Fruit fly (Drosophila melanogaster) whole organism: ENCODE measurements around the gene wap.

Experiments used
- CG8478 ChIP-seq: fragments of >200 bp; optimal IDR thresholded peaks from 2 replicates; lab custom pipeline; 2018; ENCODE audit warnings: inconsistent platforms
- usp ChIP-seq: fragments of >200 bp; optimal IDR thresholded peaks from 2 replicates; lab custom pipeline; 2017; ENCODE audit warnings: missing biosample characterization, missing genetic modification characterization, mixed read lengths

DNA sequence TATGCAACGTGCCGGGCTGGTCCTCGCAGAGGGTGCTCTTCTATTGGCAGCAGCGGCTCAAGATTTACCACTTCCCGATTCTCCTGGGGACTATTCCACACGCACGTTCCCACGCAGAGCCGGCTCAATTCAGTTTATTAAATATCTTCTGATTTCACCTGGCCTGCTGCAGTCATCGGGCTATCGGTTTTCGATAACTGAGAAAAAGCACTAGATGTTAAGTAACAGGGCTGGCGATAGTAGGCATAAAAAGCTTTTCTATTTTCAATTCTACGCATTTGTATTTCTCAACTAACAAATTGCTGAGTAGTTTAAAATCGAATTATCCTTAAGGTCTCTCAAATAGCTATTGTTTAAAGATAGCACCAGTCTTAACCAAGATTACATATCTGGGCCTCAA lies 16.6 kb upstream of the wap start, which contains the start of gene CG14613:
- TF ChIP-seq CG8478 (lab: Kevin White, UChicago), result no peak
- no peak for TF ChIP-seq usp
